Fruit fly (Drosophila melanogaster): ENCODE data around the gene CG9632.
A peak's percentile ranks its signal among the peaks of the same experiment; 100 is the strongest.

Gene CG9632

DNA sequence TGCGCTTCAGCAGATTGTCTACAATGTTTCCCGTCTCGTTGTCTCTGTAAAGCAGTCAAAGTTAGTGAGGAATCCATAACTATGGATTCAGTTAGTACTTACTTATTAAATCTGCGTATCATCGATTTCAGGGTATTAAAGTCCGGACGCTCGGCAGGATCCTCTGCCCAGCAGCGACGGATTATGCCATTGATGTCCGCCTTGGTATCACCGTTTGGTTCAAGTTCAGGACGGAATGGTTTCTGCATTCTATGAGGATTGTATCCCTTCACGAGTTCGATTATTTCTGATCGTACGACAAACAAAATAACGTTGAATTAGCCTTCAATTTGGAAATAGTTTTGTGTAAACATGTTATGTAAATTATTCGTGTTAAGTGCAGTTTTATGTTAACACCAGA, at the start of gene CG9632:
CG9632 (plus strand) TSS at position 301 of the 400 bp plus-strand sequence.
- no peak for TF ChIP-seq Mnt (GFP tag; optimal IDR thresholded peaks at IDR 0.05)
- TF ChIP-seq Crg-1 (GFP tag; optimal IDR thresholded peaks at IDR 0.05): no peak
- TF ChIP-seq cnc (optimal IDR thresholded peaks at IDR 0.05): no peak
- TF ChIP-seq toe (GFP tag; optimal IDR thresholded peaks at IDR 0.05): no peak
- no peak for TF ChIP-seq CG5204 (GFP tag; optimal IDR thresholded peaks at IDR 0.05)
- TF ChIP-seq CG7045 (GFP tag; optimal IDR thresholded peaks at IDR 0.05): no peak
- TF ChIP-seq CG7101 (tag; optimal IDR thresholded peaks at IDR 0.05): no peak
- no peak for TF ChIP-seq pad (GFP tag; optimal IDR thresholded peaks at IDR 0.05)
- TF ChIP-seq CG33017 (tag; optimal IDR thresholded peaks at IDR 0.05): no peak
- TF ChIP-seq ovo (GFP tag; optimal IDR thresholded peaks at IDR 0.05): no peak
- no peak for TF ChIP-seq CG12768 (GFP tag; optimal IDR thresholded peaks at IDR 0.05)
- TF ChIP-seq CG1620 (GFP tag; optimal IDR thresholded peaks at IDR 0.05): no peak
- TF ChIP-seq cic (GFP tag; optimal IDR thresholded peaks at IDR 0.05): no peak
- no peak for TF ChIP-seq CG14711 (tag; optimal IDR thresholded peaks at IDR 0.05)
- no peak for TF ChIP-seq CG11617 (GFP tag; optimal IDR thresholded peaks at IDR 0.05)
- TF ChIP-seq tj (GFP tag; optimal IDR thresholded peaks at IDR 0.05): no peak
- TF ChIP-seq Clk (GFP tag; optimal IDR thresholded peaks at IDR 0.05): no peak
- no peak for TF ChIP-seq Hr96 (GFP tag; optimal IDR thresholded peaks at IDR 0.05)

DNA sequence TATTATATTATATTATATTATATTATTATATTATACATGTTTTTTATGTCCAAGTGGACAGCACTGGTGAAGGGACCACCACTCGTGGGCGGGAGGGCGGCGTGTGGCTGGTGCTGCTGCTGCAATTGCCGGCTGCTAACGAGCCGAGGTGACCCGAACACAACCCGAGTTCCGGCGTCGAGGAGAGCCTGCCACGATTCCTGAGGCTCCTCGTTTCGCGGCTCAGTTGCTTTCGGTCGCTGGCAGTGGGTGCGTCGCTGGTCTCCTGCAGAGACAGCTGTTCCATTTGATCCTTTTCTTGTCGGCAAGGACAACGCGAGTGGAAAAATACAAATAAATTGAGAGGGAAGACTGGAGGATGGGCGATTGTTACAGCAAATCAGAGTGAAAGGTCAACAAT, 49.6 kb upstream of the CG9632 start:
- no peak for TF ChIP-seq cnc (optimal IDR thresholded peaks at IDR 0.05)
- TF ChIP-seq CG14711 (tag; optimal IDR thresholded peaks at IDR 0.05): no peak
- no peak for TF ChIP-seq CG12768 (GFP tag; optimal IDR thresholded peaks at IDR 0.05)

DNA sequence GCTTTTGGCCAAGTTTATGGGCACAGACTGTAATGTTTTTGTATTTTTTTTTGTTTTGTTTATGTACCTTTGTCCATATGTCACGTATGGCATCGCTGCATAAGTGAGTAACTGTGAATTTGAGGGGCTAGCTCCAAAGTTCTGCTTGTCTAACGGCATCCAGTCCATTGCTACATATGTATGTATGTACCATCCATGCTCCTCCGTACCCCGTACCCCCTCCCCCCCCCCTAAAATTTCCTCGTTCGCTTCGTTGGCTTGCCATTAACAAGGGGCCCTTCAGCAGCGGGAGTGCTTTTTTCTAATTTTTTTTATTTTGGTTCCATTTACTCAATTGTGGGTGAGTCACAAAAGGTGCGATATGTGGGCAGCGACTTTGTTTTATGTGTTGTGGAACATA, 45.8 kb upstream of the CG9632 start:
- TF ChIP-seq Hr96 (GFP tag; optimal IDR thresholded peaks at IDR 0.05): no peak
- no peak for TF ChIP-seq cnc (optimal IDR thresholded peaks at IDR 0.05)
- TF ChIP-seq ovo (GFP tag; optimal IDR thresholded peaks at IDR 0.05): no peak
- TF ChIP-seq CG33017 (tag; optimal IDR thresholded peaks at IDR 0.05): no peak
- no peak for TF ChIP-seq Clk (GFP tag; optimal IDR thresholded peaks at IDR 0.05)
- TF ChIP-seq bab1 (GFP tag; optimal IDR thresholded peaks at IDR 0.05): peak; percentile 31

DNA sequence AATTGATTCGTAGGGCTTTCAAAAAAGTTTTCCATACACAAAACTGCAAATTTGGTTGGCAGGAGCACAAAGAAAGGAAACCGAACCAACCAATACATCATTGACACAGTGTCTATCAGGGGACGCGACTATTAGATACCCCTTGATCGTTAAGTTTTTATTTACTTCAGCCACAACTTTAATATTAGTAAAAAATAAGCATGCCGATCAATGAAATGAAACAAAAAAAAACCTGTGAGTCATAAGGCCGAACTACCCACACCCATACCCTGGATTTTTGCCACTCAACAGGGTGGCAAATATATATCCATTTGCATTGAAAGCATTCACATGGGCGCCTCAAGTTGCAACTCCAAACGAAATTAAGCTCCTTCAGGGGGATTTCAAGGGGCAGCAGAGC, 43.7 kb upstream of the CG9632 start:
- TF ChIP-seq CG1620 (GFP tag; optimal IDR thresholded peaks at IDR 0.05) (no peak), bab1 (GFP tag; optimal IDR thresholded peaks at IDR 0.05) (no peak), CG7101 (tag; optimal IDR thresholded peaks at IDR 0.05) (no peak), CG7045 (GFP tag; optimal IDR thresholded peaks at IDR 0.05) (no peak), Crg-1 (GFP tag; optimal IDR thresholded peaks at IDR 0.05) (no peak), kay (GFP tag; ENCODE audit: borderline replicate concordance) (no peak), tj (GFP tag; optimal IDR thresholded peaks at IDR 0.05) (no peak), CG5204 (GFP tag; optimal IDR thresholded peaks at IDR 0.05) (no peak), cnc (optimal IDR thresholded peaks at IDR 0.05) (no peak), Mnt (GFP tag; optimal IDR thresholded peaks at IDR 0.05) (no peak), CG33017 (tag; optimal IDR thresholded peaks at IDR 0.05) (no peak), CG12768 (GFP tag; optimal IDR thresholded peaks at IDR 0.05) (no peak), ovo (GFP tag; optimal IDR thresholded peaks at IDR 0.05) (no peak), Clk (GFP tag; optimal IDR thresholded peaks at IDR 0.05) (no peak), cic (GFP tag; optimal IDR thresholded peaks at IDR 0.05) (no peak), toe (GFP tag; optimal IDR thresholded peaks at IDR 0.05) (no peak), pad (GFP tag; optimal IDR thresholded peaks at IDR 0.05) (no peak), CG11617 (GFP tag; optimal IDR thresholded peaks at IDR 0.05) (no peak), CG14711 (tag; optimal IDR thresholded peaks at IDR 0.05) (no peak)

DNA sequence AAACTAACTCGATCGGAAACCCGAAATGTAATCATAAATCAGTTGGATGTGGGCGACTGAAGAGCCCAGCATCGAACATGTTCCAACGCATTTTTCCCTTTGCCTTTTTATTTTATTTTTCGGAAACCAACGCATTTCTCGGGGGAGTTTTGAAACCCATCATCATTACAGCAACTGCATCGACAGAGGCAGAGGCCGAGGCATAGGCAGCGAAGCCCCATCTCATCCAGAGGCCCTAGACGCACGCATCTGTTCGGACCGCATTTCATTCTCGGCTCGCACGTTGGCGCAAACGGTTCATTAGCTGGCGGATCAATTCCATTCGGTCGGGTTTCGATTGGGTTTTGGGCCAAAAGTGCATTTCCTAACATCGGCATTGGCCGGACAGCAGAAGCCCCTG, 34.5 kb upstream of the CG9632 start, which contains the start of gene CG4576:
CG4576 (plus strand) TSS at position 227 of the 400 bp plus-strand sequence.
- TF ChIP-seq Clk (GFP tag; optimal IDR thresholded peaks at IDR 0.05): no peak
- TF ChIP-seq toe (GFP tag; optimal IDR thresholded peaks at IDR 0.05): no peak
- no peak for TF ChIP-seq tj (GFP tag; optimal IDR thresholded peaks at IDR 0.05)
- no peak for TF ChIP-seq CG5204 (GFP tag; optimal IDR thresholded peaks at IDR 0.05)
- no peak for TF ChIP-seq pad (GFP tag; optimal IDR thresholded peaks at IDR 0.05)
- no peak for TF ChIP-seq CG14711 (tag; optimal IDR thresholded peaks at IDR 0.05)
- no peak for TF ChIP-seq ovo (GFP tag; optimal IDR thresholded peaks at IDR 0.05)
- no peak for TF ChIP-seq cic (GFP tag; optimal IDR thresholded peaks at IDR 0.05)
- no peak for TF ChIP-seq kay (GFP tag; ENCODE audit: borderline replicate concordance)
- no peak for TF ChIP-seq CG7101 (tag; optimal IDR thresholded peaks at IDR 0.05)
- no peak for TF ChIP-seq CG12768 (GFP tag; optimal IDR thresholded peaks at IDR 0.05)
- TF ChIP-seq bab1 (GFP tag; optimal IDR thresholded peaks at IDR 0.05): no peak
- no peak for TF ChIP-seq CG33017 (tag; optimal IDR thresholded peaks at IDR 0.05)
- TF ChIP-seq Mnt (GFP tag; optimal IDR thresholded peaks at IDR 0.05): no peak

DNA sequence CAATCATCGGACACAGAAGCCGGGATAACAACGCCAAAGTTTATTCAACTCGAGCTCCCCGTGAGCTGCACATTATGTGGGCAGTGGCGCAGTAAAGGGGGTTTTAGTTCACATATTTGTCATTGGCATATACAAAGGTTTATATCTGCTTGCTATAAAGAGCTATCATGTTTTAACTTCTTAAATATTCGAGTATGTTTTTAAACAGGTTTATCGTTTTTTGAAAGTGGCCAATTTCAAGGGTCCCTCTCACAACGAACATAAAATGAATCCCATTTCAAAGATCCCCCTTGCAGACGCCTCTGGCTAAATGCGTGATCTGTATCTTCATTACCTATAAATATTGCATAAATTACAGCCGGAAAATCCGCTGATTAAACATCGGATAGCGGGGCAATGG, 32.4 kb upstream of the CG9632 start:
- TF ChIP-seq CG11617 (GFP tag; optimal IDR thresholded peaks at IDR 0.05): no peak
- peak; percentile 20 for TF ChIP-seq kay (GFP tag; ENCODE audit: borderline replicate concordance)
- TF ChIP-seq cic (GFP tag; optimal IDR thresholded peaks at IDR 0.05): no peak

DNA sequence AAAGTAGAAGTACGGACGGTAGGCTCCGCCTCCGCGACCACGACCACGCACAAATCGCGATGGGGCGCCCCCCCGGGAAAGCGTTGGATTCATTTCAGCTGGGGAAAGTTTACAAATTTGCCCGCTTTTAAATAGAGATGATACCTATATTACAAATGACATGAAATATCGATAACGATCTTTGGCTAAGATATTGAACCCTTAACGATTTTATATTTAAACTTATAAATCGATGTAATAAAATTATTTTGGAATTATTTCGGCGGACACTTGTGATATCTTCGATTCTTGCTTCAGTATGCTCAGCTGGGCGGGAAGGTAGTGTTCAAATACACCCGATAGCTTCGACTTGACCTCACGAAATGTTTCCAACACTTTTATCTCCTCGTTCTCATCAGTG, 27.5 kb upstream of the CG9632 start, which contains the start of gene rec:
rec (minus strand) TSS at position 108 of the 400 bp plus-strand sequence.
- TF ChIP-seq kay (GFP tag; ENCODE audit: borderline replicate concordance): no peak
- TF ChIP-seq tj (GFP tag; optimal IDR thresholded peaks at IDR 0.05): no peak
- no peak for TF ChIP-seq cic (GFP tag; optimal IDR thresholded peaks at IDR 0.05)
- no peak for TF ChIP-seq Mnt (GFP tag; optimal IDR thresholded peaks at IDR 0.05)
- no peak for TF ChIP-seq Hr96 (GFP tag; optimal IDR thresholded peaks at IDR 0.05)
- TF ChIP-seq CG11617 (GFP tag; optimal IDR thresholded peaks at IDR 0.05): no peak
- TF ChIP-seq pad (GFP tag; optimal IDR thresholded peaks at IDR 0.05): no peak
- TF ChIP-seq CG7045 (GFP tag; optimal IDR thresholded peaks at IDR 0.05): no peak
